Fruit fly (Drosophila melanogaster): ENCODE data around the gene CG4751.

DNA sequence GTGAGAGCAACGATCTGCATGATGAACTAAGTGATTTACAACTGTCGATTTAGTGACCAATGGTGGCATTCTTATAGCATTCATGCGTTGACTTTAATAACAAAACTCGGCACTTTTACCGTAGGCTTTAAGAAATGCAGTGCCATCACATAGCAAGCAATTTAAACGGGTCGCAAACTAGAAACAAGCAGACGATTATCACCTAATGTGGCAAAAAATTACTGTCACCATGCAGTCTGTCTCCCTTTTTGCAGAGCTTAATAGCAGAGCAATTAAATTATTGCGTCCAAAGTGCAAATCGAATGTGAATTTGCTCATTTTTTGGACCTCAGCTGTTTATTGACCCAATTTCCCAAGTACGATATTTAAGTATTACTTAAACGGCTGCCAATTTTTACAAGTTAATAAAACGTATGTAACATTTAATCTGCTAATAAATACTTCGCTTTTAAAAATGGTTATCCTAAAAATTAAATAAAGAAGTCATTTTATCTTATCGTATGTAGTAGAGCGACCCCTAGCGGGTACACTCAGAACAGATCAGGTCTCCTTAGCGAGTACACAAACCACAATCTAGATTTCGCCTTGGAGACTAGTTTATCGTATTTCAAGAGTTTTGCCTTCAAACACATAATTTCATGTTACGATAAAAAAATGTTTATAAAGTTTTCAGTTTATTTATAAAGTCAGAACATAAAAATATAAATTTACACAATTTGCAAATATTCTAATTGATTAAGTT, 41.2 kb downstream of the CG4751 start, which contains the start of gene Vm32E:
- TF ChIP-seq HLH106 (tag; optimal IDR thresholded peaks at IDR 0.05) (no peak), fru (GFP tag; optimal IDR thresholded peaks at IDR 0.05) (no peak), rgr (GFP tag; optimal IDR thresholded peaks at IDR 0.05) (no peak), br (GFP tag; optimal IDR thresholded peaks at IDR 0.05) (no peak), pan (optimal IDR thresholded peaks at IDR 0.05) (no peak), h (GFP tag; optimal IDR thresholded peaks at IDR 0.05) (no peak), Dif (GFP tag; optimal IDR thresholded peaks at IDR 0.05; ENCODE audit: partially characterized antibody) (no peak), Dfd (GFP tag; optimal IDR thresholded peaks at IDR 0.05) (no peak), Abd-B (GFP tag; optimal IDR thresholded peaks at IDR 0.05) (no peak), lola (GFP tag; optimal IDR thresholded peaks at IDR 0.05) (no peak), Hr83 (GFP tag; optimal IDR thresholded peaks at IDR 0.05; ENCODE audit: poor library complexity, severe bottlenecking) (no peak), Jra (GFP tag; optimal IDR thresholded peaks at IDR 0.05) (no peak), tai (GFP tag; optimal IDR thresholded peaks at IDR 0.05) (no peak), CG32264 (GFP tag; optimal IDR thresholded peaks at IDR 0.05) (no peak)

Measured in whole organism, wandering third instar larva.